Worm (Caenorhabditis elegans) whole organism, young adult: ENCODE measurements around the gene Y60A3A.25.

ENCODE experiments used
- B0019.2 ChIP-seq: fragments of 200-800 bp; sonication (Bioruptor generic); conservative IDR thresholded peaks from 2 replicates; pipeline ENCODE4 v1.3.6; 2022; ENCODE audit warnings: missing genetic modification reagents, missing genetic modification characterization, missing compliant biosample characterization
- C17E4.6 ChIP-seq: fragments of 200-800 bp; sonication (Bioruptor generic); IDR thresholded peaks from 2 replicates; pipeline ENCODE4 v1.3.6; 2022; ENCODE audit warnings: missing genetic modification reagents, missing genetic modification characterization, missing compliant biosample characterization
- F22D6.2 ChIP-seq: sonication (generic microtip); optimal IDR thresholded peaks from 2 replicates; lab custom pipeline; 2016; ENCODE audit warnings: mild to moderate bottlenecking, missing genetic modification characterization, missing compliant biosample characterization
- F55B11.4 ChIP-seq: sonication (generic microtip); optimal IDR thresholded peaks from 2 replicates; lab custom pipeline; 2016; ENCODE audit warnings: missing compliant biosample characterization, missing genetic modification characterization, borderline replicate concordance; ENCODE audit not compliant: insufficient read depth
- Y56A3A.18 ChIP-seq: fragments of 200-800 bp; sonication (Bioruptor generic); IDR thresholded peaks from 2 replicates; pipeline ENCODE4 v1.3.6; 2022; ENCODE audit warnings: missing genetic modification reagents, missing genetic modification characterization, missing compliant biosample characterization
- Y79H2A.3 ChIP-seq: fragments of 200-800 bp; sonication (Bioruptor generic); conservative IDR thresholded peaks from 2 replicates; pipeline ENCODE4 v1.3.6; 2022; ENCODE audit warnings: missing genetic modification reagents, missing genetic modification characterization, missing compliant biosample characterization
- attf-5 ChIP-seq: fragments of 200-800 bp; sonication (Bioruptor generic); optimal IDR thresholded peaks from 2 replicates; lab custom pipeline; 2018; ENCODE audit warnings: mild to moderate bottlenecking, missing genetic modification characterization, missing compliant biosample characterization
- cebp-1 ChIP-seq, 2 experiments: fragments of 200-800 bp in 1 of 2; sonication (Bioruptor generic) in 1 of 2; sonication (generic microtip) in 1 of 2; IDR thresholded peaks in 1 of 2; optimal IDR thresholded peaks in 1 of 2; 2 replicates each; pipeline versions ENCODE4 v1.3.6 to Lab custom; 2017 to 2022; ENCODE audit warnings: missing compliant biosample characterization in 2 of 2, missing genetic modification characterization in 2 of 2, mild to moderate bottlenecking in 1 of 2, missing genetic modification reagents in 1 of 2, moderate library complexity in 1 of 2
- cebp-2 ChIP-seq: fragments of 200-800 bp; sonication (Bioruptor generic); IDR thresholded peaks from 2 replicates; pipeline ENCODE4 v1.3.6; 2022; ENCODE audit warnings: missing genetic modification characterization, missing compliant biosample characterization
- ceh-27 ChIP-seq: fragments of 200-800 bp; sonication (Bioruptor generic); optimal IDR thresholded peaks from 2 replicates; lab custom pipeline; 2018; ENCODE audit warnings: mild to moderate bottlenecking, missing genetic modification characterization, moderate library complexity, missing compliant biosample characterization
- ceh-58 ChIP-seq: fragments of 200-800 bp; sonication (Bioruptor generic); IDR thresholded peaks from 2 replicates; pipeline ENCODE4 v1.3.6; 2022; ENCODE audit warnings: missing genetic modification characterization, missing compliant biosample characterization
- chd-7 ChIP-seq: sonication (generic microtip); optimal IDR thresholded peaks from 2 replicates; lab custom pipeline; 2016; ENCODE audit warnings: mild to moderate bottlenecking, missing genetic modification characterization, moderate library complexity, missing compliant biosample characterization
- dpff-1 ChIP-seq: sonication (generic microtip); optimal IDR thresholded peaks from 2 replicates; lab custom pipeline; 2017; ENCODE audit warnings: mild to moderate bottlenecking, missing genetic modification characterization, missing compliant biosample characterization
- dpl-1 ChIP-seq: fragments of 150-350 bp; optimal IDR thresholded peaks from 2 replicates; lab custom pipeline; 2014; ENCODE audit warnings: missing biosample characterization, missing genetic modification reagents, missing genetic modification characterization
- egl-18 ChIP-seq: fragments of 200-800 bp; sonication (Bioruptor generic); IDR thresholded peaks from 2 replicates; pipeline ENCODE4 v1.3.6; 2022; ENCODE audit warnings: missing genetic modification reagents, missing genetic modification characterization, missing compliant biosample characterization
- hlh-26 ChIP-seq: fragments of 200-800 bp; sonication (Bioruptor generic); conservative IDR thresholded peaks from 2 replicates; pipeline ENCODE4 v1.3.6; 2022; ENCODE audit warnings: missing genetic modification reagents, missing genetic modification characterization, missing compliant biosample characterization
- hrde-1 ChIP-seq: sonication (generic microtip); optimal IDR thresholded peaks from 2 replicates; lab custom pipeline; 2016; ENCODE audit warnings: missing genetic modification characterization, mild to moderate bottlenecking, missing compliant biosample characterization, moderate library complexity, missing genotype, missing genetic modification reagents, borderline replicate concordance
- let-526 ChIP-seq: fragments of 200-800 bp; sonication (Bioruptor generic); IDR thresholded peaks from 2 replicates; pipeline ENCODE4 v1.3.6; 2022; ENCODE audit warnings: missing genetic modification reagents, missing genetic modification characterization, missing compliant biosample characterization
- lir-1 ChIP-seq: fragments of 200-800 bp; sonication (Bioruptor generic); conservative IDR thresholded peaks from 2 replicates; pipeline ENCODE4 v1.3.6; 2022; ENCODE audit warnings: missing genetic modification reagents, missing genetic modification characterization, missing compliant biosample characterization
- lsl-1 ChIP-seq: fragments of 200-800 bp; sonication (Bioruptor generic); optimal IDR thresholded peaks from 2 replicates; lab custom pipeline; 2018; ENCODE audit warnings: mild to moderate bottlenecking, missing genetic modification characterization, moderate library complexity, missing compliant biosample characterization
- madf-6 ChIP-seq: fragments of 200-800 bp; sonication (Bioruptor generic); IDR thresholded peaks from 2 replicates; pipeline ENCODE4 v1.3.6; 2022; ENCODE audit warnings: missing genetic modification reagents, missing genetic modification characterization, missing compliant biosample characterization
- mcd-1 ChIP-seq: fragments of 200-800 bp; sonication (Bioruptor generic); IDR thresholded peaks from 2 replicates; pipeline ENCODE4 v1.3.6; 2022; ENCODE audit warnings: missing genetic modification reagents, missing genetic modification characterization, missing compliant biosample characterization
- mel-28 ChIP-seq: sonication (generic microtip); optimal IDR thresholded peaks from 2 replicates; lab custom pipeline; 2016; ENCODE audit warnings: borderline replicate concordance, mild to moderate bottlenecking, missing genetic modification characterization, missing compliant biosample characterization
- mxl-1 ChIP-seq: sonication (generic microtip); optimal IDR thresholded peaks from 2 replicates; lab custom pipeline; 2016; ENCODE audit warnings: missing genetic modification characterization, missing compliant biosample characterization
- nhr-27 ChIP-seq: fragments of 200-800 bp; sonication (Bioruptor generic); optimal IDR thresholded peaks from 2 replicates; lab custom pipeline; 2018; ENCODE audit warnings: mild to moderate bottlenecking, missing genetic modification characterization, moderate library complexity, missing compliant biosample characterization
- nhr-80 ChIP-seq: sonication (generic microtip); optimal IDR thresholded peaks from 2 replicates; lab custom pipeline; 2016; ENCODE audit warnings: missing genetic modification characterization, missing compliant biosample characterization
- snpc-4 ChIP-seq, 5 experiments: fragments of 150-350 bp in 1 of 5; sonication (generic microtip) in 4 of 5; optimal IDR thresholded peaks; 2 replicates each; lab custom pipeline; 2014 to 2018; ENCODE audit warnings: missing genetic modification characterization in 5 of 5, missing biosample characterization in 3 of 5, antibody characterized with exemption in 2 of 5, mild to moderate bottlenecking in 2 of 5, missing compliant biosample characterization in 2 of 5, missing genotype in 2 of 5, moderate library complexity in 2 of 5, missing genetic modification reagents in 1 of 5
- sptf-2 ChIP-seq: fragments of 200-800 bp; sonication (Bioruptor generic); optimal IDR thresholded peaks from 2 replicates; lab custom pipeline; 2018; ENCODE audit warnings: mild to moderate bottlenecking, missing genetic modification characterization, missing compliant biosample characterization
- tbp1 ChIP-seq: fragments of 200-800 bp; sonication (Bioruptor generic); optimal IDR thresholded peaks from 2 replicates; lab custom pipeline; 2018; ENCODE audit warnings: mild to moderate bottlenecking, missing genetic modification characterization, missing compliant biosample characterization
- zfh-2 ChIP-seq: fragments of 200-800 bp; sonication (Bioruptor generic); conservative IDR thresholded peaks from 2 replicates; pipeline ENCODE4 v1.3.6; 2022; ENCODE audit warnings: missing genetic modification reagents, missing genetic modification characterization, missing compliant biosample characterization
- ztf-26 ChIP-seq: sonication (generic microtip); optimal IDR thresholded peaks from 2 replicates; lab custom pipeline; 2017; ENCODE audit warnings: missing genetic modification characterization, missing compliant biosample characterization
- ztf-3 ChIP-seq: fragments of 200-800 bp; sonication (Bioruptor generic); optimal IDR thresholded peaks from 2 replicates; lab custom pipeline; 2018; ENCODE audit warnings: mild to moderate bottlenecking, missing genetic modification characterization, missing compliant biosample characterization

Y60A3A.25 gene

ce11 chrV:19981832-19982462 is 12.0 kb downstream of the Y60A3A.25 start, which contains the start of gene Y60A3A.24:
Gene Y60A3A.24, minus strand, starts transcription at chrV:19981882.
- no peak for TF ChIP-seq nhr-27 (tag; lab: Kevin White, UChicago)
- no peak for TF ChIP-seq lir-1 (GFP tag; lab: Robert Waterston, UW)
- TF ChIP-seq F55B11.4 (tag; lab: Kevin White, UChicago): no peak
- TF ChIP-seq nhr-80 (tag; lab: Kevin White, UChicago): peak; percentile 76
- no peak for TF ChIP-seq madf-6 (GFP tag; lab: Robert Waterston, UW)
- TF ChIP-seq attf-5 (GFP tag; lab: Kevin White, UChicago): peak; percentile 37
- no peak for TF ChIP-seq dpff-1 (tag; lab: Kevin White, UChicago)
- no peak for TF ChIP-seq let-526 (GFP tag; lab: Robert Waterston, UW)
- TF ChIP-seq lsl-1 (GFP tag; lab: Kevin White, UChicago): no peak

ce11 chrV:19978220-19978619 is 15.8 kb downstream of the Y60A3A.25 start, which contains the start of gene srh-183:
Gene srh-183, minus strand, starts transcription at chrV:19978320.
- no peak for TF ChIP-seq nhr-80 (tag; lab: Kevin White, UChicago)
- TF ChIP-seq Y56A3A.18 (GFP tag; lab: Robert Waterston, UW): no peak
- TF ChIP-seq cebp-2 (GFP tag; lab: Robert Waterston, UW): no peak
- TF ChIP-seq ceh-27 (GFP tag; lab: Kevin White, UChicago): no peak
- no peak for TF ChIP-seq ztf-26 (tag; lab: Kevin White, UChicago)
- no peak for TF ChIP-seq mel-28 (tag; lab: Kevin White, UChicago)
- no peak for TF ChIP-seq cebp-1 (GFP tag; IDR thresholded peaks at IDR 0.05; lab: Robert Waterston, UW)
- TF ChIP-seq cebp-1 (tag; optimal IDR thresholded peaks at IDR 0.05; lab: Kevin White, UChicago): no peak
- TF ChIP-seq sptf-2: no peak
- TF ChIP-seq chd-7 (tag; lab: Kevin White, UChicago): no peak
- TF ChIP-seq madf-6 (GFP tag; lab: Robert Waterston, UW): no peak
- TF ChIP-seq Y79H2A.3: no peak
- TF ChIP-seq hrde-1: no peak
- TF ChIP-seq dpl-1 (GFP tag; lab: Kevin White, UChicago): no peak
- TF ChIP-seq hlh-26 (GFP tag; lab: Robert Waterston, UW): no peak
- TF ChIP-seq egl-18 (GFP tag; lab: Robert Waterston, UW): no peak
- no peak for TF ChIP-seq dpff-1 (tag; lab: Kevin White, UChicago)
- no peak for TF ChIP-seq B0019.2 (GFP tag; lab: Robert Waterston, UW)
- TF ChIP-seq lsl-1 (GFP tag; lab: Kevin White, UChicago): no peak
- TF ChIP-seq C17E4.6 (GFP tag; lab: Robert Waterston, UW): no peak

- no peak for TF ChIP-seq tbp1 (GFP tag; lab: Kevin White, UChicago)
- no peak for TF ChIP-seq ztf-3 (GFP tag; lab: Kevin White, UChicago)
- TF ChIP-seq mxl-1 (tag; lab: Kevin White, UChicago): no peak
- no peak for TF ChIP-seq zfh-2
- no peak for TF ChIP-seq sptf-2
- TF ChIP-seq F22D6.2: no peak
- no peak for TF ChIP-seq mcd-1 (GFP tag; lab: Robert Waterston, UW)
- TF ChIP-seq ceh-58 (GFP tag; lab: Robert Waterston, UW): no peak
- no peak for TF ChIP-seq snpc-4 (GFP tag; optimal IDR thresholded peaks at IDR 0.05; lab: Kevin White, UChicago)
- TF ChIP-seq snpc-4 (tag; optimal IDR thresholded peaks at IDR 0.05; lab: Kevin White, UChicago): no peak
These were observed 21.0 kb downstream of the Y60A3A.25 start, which contains the start of gene srh-173 for ce11 chrV:19972984-19973383. Gene srh-173, plus strand, starts transcription at chrV:19973284.
